Fruit fly (Drosophila melanogaster) whole organism, embryonic: ENCODE data around the gene CG12766.
A peak's percentile ranks its signal among the peaks of the same experiment; 100 is the strongest.

Experiments
- Asciz ChIP-seq: fragments of 200-800 bp; sonication (Bioruptor generic); optimal IDR thresholded peaks from 2 replicates; lab custom pipeline; 2017; ENCODE audit warnings: missing biosample characterization, mild to moderate bottlenecking, missing genetic modification characterization, missing genetic modification reagents
- Atf3 ChIP-seq: fragments of 200-800 bp; sonication (Bioruptor generic); optimal IDR thresholded peaks from 3 replicates; lab custom pipeline; 2016; ENCODE audit warnings: missing biosample characterization, missing genetic modification characterization
- B-H1 ChIP-seq: fragments of 200-800 bp; sonication (Bioruptor generic); IDR thresholded peaks from 3 replicates; pipeline ENCODE4 v1.3.6; 2022; ENCODE audit warnings: missing biosample characterization, missing genetic modification characterization
- Bgb ChIP-seq: fragments of 200-800 bp; sonication (Bioruptor generic); IDR thresholded peaks from 2 replicates; pipeline ENCODE4 v1.3.6; 2022; ENCODE audit warnings: missing biosample characterization, missing genetic modification characterization; ENCODE audit not compliant: partially characterized antibody
- CG10979 ChIP-seq: fragments of 200-800 bp; sonication (Bioruptor generic); optimal IDR thresholded peaks from 2 replicates; lab custom pipeline; 2018; ENCODE audit warnings: missing biosample characterization, mild to moderate bottlenecking, missing genetic modification characterization, moderate library complexity
- CG12769 ChIP-seq: fragments of 200-800 bp; sonication (Bioruptor generic); optimal IDR thresholded peaks from 2 replicates; lab custom pipeline; 2019; ENCODE audit warnings: missing biosample characterization, mild to moderate bottlenecking, missing genetic modification characterization, moderate library complexity
- CG13296 ChIP-seq: fragments of 200-800 bp; sonication (Bioruptor generic); optimal IDR thresholded peaks from 3 replicates; lab custom pipeline; 2018; ENCODE audit warnings: missing biosample characterization, mild to moderate bottlenecking, missing genetic modification characterization
- CG16815 ChIP-seq: fragments of 200-800 bp; sonication (Bioruptor generic); optimal IDR thresholded peaks from 3 replicates; lab custom pipeline; 2017; ENCODE audit warnings: missing biosample characterization, mild to moderate bottlenecking, missing genetic modification characterization
- CG16863 ChIP-seq: fragments of 200-800 bp; sonication (Bioruptor generic); optimal IDR thresholded peaks from 3 replicates; lab custom pipeline; 2016; ENCODE audit warnings: missing biosample characterization, missing genetic modification characterization
- CG1832 ChIP-seq: fragments of 200-800 bp; sonication (Bioruptor generic); optimal IDR thresholded peaks from 2 replicates; lab custom pipeline; 2017; ENCODE audit warnings: missing biosample characterization, mild to moderate bottlenecking, missing genetic modification characterization, inconsistent platforms
- CG2678 ChIP-seq: fragments of 200-800 bp; sonication (Bioruptor generic); optimal IDR thresholded peaks from 3 replicates; lab custom pipeline; 2019; ENCODE audit warnings: missing biosample characterization, mild to moderate bottlenecking, missing genetic modification characterization, moderate library complexity
- CG32772 ChIP-seq: fragments of 200-800 bp; sonication (Bioruptor generic); IDR thresholded peaks from 2 replicates; pipeline ENCODE4 v1.3.6; 2022; ENCODE audit warnings: missing biosample characterization, missing genetic modification characterization
- CG3407 ChIP-seq: fragments of 200-800 bp; sonication (Bioruptor generic); optimal IDR thresholded peaks from 2 replicates; lab custom pipeline; 2018; ENCODE audit warnings: missing biosample characterization, mild to moderate bottlenecking, missing genetic modification characterization
- CG4707 ChIP-seq: fragments of 200-800 bp; sonication (Bioruptor generic); optimal IDR thresholded peaks from 2 replicates; lab custom pipeline; 2018; ENCODE audit warnings: missing biosample characterization, mild to moderate bottlenecking, missing genetic modification characterization, moderate library complexity
- CG8281 ChIP-seq: fragments of 200-800 bp; sonication (Bioruptor generic); optimal IDR thresholded peaks from 2 replicates; lab custom pipeline; 2018; ENCODE audit warnings: missing biosample characterization, mild to moderate bottlenecking, missing genetic modification characterization, moderate library complexity
- CG9797 ChIP-seq: fragments of 200-800 bp; sonication (Bioruptor generic); optimal IDR thresholded peaks from 3 replicates; lab custom pipeline; 2018; ENCODE audit warnings: missing biosample characterization, mild to moderate bottlenecking, missing genetic modification characterization
- CoRest ChIP-seq: fragments of 200-800 bp; sonication (Bioruptor generic); optimal IDR thresholded peaks from 3 replicates; lab custom pipeline; 2018; ENCODE audit warnings: missing biosample characterization, mild to moderate bottlenecking, missing genetic modification characterization, moderate library complexity
- CrebB ChIP-seq: fragments of 200-800 bp; sonication (Bioruptor generic); optimal IDR thresholded peaks from 3 replicates; lab custom pipeline; 2018; ENCODE audit warnings: missing biosample characterization, mild to moderate bottlenecking, missing genetic modification characterization
- H2.0 ChIP-seq: fragments of 200-800 bp; sonication (Bioruptor generic); IDR thresholded peaks from 2 replicates; pipeline ENCODE4 v1.3.6; 2022; ENCODE audit warnings: missing biosample characterization, missing genetic modification characterization
- HHEX ChIP-seq: fragments of 200-800 bp; sonication (Bioruptor generic); optimal IDR thresholded peaks from 3 replicates; lab custom pipeline; 2017; ENCODE audit warnings: missing biosample characterization, mild to moderate bottlenecking, missing genetic modification characterization, missing genetic modification reagents
- HmgZ ChIP-seq: fragments of 200-800 bp; sonication (Bioruptor generic); optimal IDR thresholded peaks from 2 replicates; lab custom pipeline; 2018; ENCODE audit warnings: missing biosample characterization, mild to moderate bottlenecking, missing genetic modification characterization
- Hr39 ChIP-seq: fragments of >200 bp; optimal IDR thresholded peaks from 2 replicates; lab custom pipeline; 2017
- Hr51 ChIP-seq, 2 experiments: fragments of 200-800 bp; sonication (Bioruptor generic); optimal IDR thresholded peaks; 2 replicates in 1 of 2; 3 replicates in 1 of 2; lab custom pipeline; 2016 to 2018; ENCODE audit warnings: missing biosample characterization in 2 of 2, missing genetic modification characterization in 2 of 2, mild to moderate bottlenecking in 1 of 2, moderate library complexity in 1 of 2
- Lpt ChIP-seq: fragments of >200 bp; optimal IDR thresholded peaks from 2 replicates; lab custom pipeline; 2018; ENCODE audit warnings: missing biosample characterization, missing genetic modification characterization
- Med ChIP-seq: fragments of 200-800 bp; sonication (Bioruptor generic); peaks from one replicate; lab custom pipeline; 2016; ENCODE audit warnings: missing biosample characterization, missing genetic modification characterization, mild to moderate bottlenecking, inconsistent platforms, moderate library complexity
- NC2α ChIP-seq: fragments of 200-800 bp; sonication (Bioruptor generic); optimal IDR thresholded peaks from 2 replicates; lab custom pipeline; 2016; ENCODE audit warnings: missing biosample characterization, missing genetic modification characterization
- NK7.1 ChIP-seq: fragments of 200-800 bp; sonication (Bioruptor generic); optimal IDR thresholded peaks from 3 replicates; lab custom pipeline; 2016; ENCODE audit warnings: missing biosample characterization, missing genetic modification characterization
- Nf-YB ChIP-seq: fragments of 200-800 bp; sonication (Bioruptor generic); optimal IDR thresholded peaks from 3 replicates; lab custom pipeline; 2019; ENCODE audit warnings: missing biosample characterization, mild to moderate bottlenecking, missing genetic modification characterization, moderate library complexity
- Rfx ChIP-seq: fragments of 200-800 bp; sonication (Bioruptor generic); IDR thresholded peaks from 2 replicates; pipeline ENCODE4 v1.3.6; 2022; ENCODE audit warnings: missing biosample characterization, missing genetic modification characterization
- Ssrp ChIP-seq: fragments of 200-800 bp; sonication (Bioruptor generic); optimal IDR thresholded peaks from 2 replicates; lab custom pipeline; 2018; ENCODE audit warnings: missing biosample characterization, mild to moderate bottlenecking, missing genetic modification characterization, moderate library complexity
- ab ChIP-seq: fragments of 200-800 bp; sonication (Bioruptor generic); optimal IDR thresholded peaks from 2 replicates; lab custom pipeline; 2016; ENCODE audit warnings: missing biosample characterization, missing genetic modification characterization
- abd-A ChIP-seq: fragments of 200-800 bp; sonication (Bioruptor generic); optimal IDR thresholded peaks from 3 replicates; lab custom pipeline; 2019; ENCODE audit warnings: missing biosample characterization, mild to moderate bottlenecking, missing genetic modification characterization, moderate library complexity
- ase ChIP-seq: fragments of 200-800 bp; sonication (Bioruptor generic); IDR thresholded peaks from 3 replicates; pipeline ENCODE4 v1.3.6; 2022; ENCODE audit warnings: missing biosample characterization, missing genetic modification characterization
- ato ChIP-seq: fragments of 200-800 bp; sonication (Bioruptor generic); IDR thresholded peaks from 2 replicates; pipeline ENCODE4 v1.3.6; 2022; ENCODE audit warnings: missing biosample characterization, missing genetic modification characterization; ENCODE audit not compliant: partially characterized antibody
- bbx ChIP-seq: fragments of 200-800 bp; sonication (Bioruptor generic); IDR thresholded peaks from 2 replicates; pipeline ENCODE4 v1.3.6; 2022; ENCODE audit warnings: missing biosample characterization, missing genetic modification characterization; ENCODE audit not compliant: partially characterized antibody
- bigmax ChIP-seq: fragments of 200-800 bp; sonication (Bioruptor generic); optimal IDR thresholded peaks from 2 replicates; lab custom pipeline; 2018; ENCODE audit warnings: missing biosample characterization, mild to moderate bottlenecking, missing genetic modification characterization
- cato ChIP-seq: fragments of 200-800 bp; sonication (Bioruptor generic); optimal IDR thresholded peaks from 2 replicates; lab custom pipeline; 2016; ENCODE audit warnings: missing biosample characterization, missing genetic modification characterization, borderline replicate concordance
- disco-r ChIP-seq: fragments of 200-800 bp; sonication (Bioruptor generic); optimal IDR thresholded peaks from 2 replicates; lab custom pipeline; 2016; ENCODE audit warnings: missing biosample characterization, missing genetic modification characterization
- exex ChIP-seq: fragments of 200-800 bp; sonication (Bioruptor generic); optimal IDR thresholded peaks from 4 replicates; lab custom pipeline; 2018; ENCODE audit warnings: missing biosample characterization, mild to moderate bottlenecking, missing genetic modification characterization, moderate library complexity
- fu2 ChIP-seq: fragments of 200-800 bp; sonication (Bioruptor generic); optimal IDR thresholded peaks from 2 replicates; lab custom pipeline; 2016; ENCODE audit warnings: missing biosample characterization, missing genetic modification characterization
- lbe ChIP-seq: fragments of 200-800 bp; sonication (Bioruptor generic); optimal IDR thresholded peaks from 2 replicates; lab custom pipeline; 2016; ENCODE audit warnings: missing biosample characterization, mild to moderate bottlenecking, missing genetic modification characterization
- otp ChIP-seq: fragments of 200-800 bp; sonication (Bioruptor generic); IDR thresholded peaks from 3 replicates; pipeline ENCODE4, ENCODE4 v1.3.6; 2022; ENCODE audit warnings: missing biosample characterization, missing genetic modification characterization
- phol ChIP-seq: fragments of 200-800 bp; sonication (Bioruptor generic); optimal IDR thresholded peaks from 3 replicates; lab custom pipeline; 2018; ENCODE audit warnings: missing biosample characterization, mild to moderate bottlenecking, missing genetic modification characterization, moderate library complexity
- sens ChIP-seq: fragments of 200-800 bp; sonication (Bioruptor generic); peaks from one replicate; lab custom pipeline; 2016; ENCODE audit warnings: missing biosample characterization, missing genetic modification characterization
- sim ChIP-seq: fragments of 200-800 bp; sonication (Bioruptor generic); IDR thresholded peaks from 2 replicates; pipeline ENCODE4 v1.3.6; 2022; ENCODE audit warnings: missing biosample characterization, missing genetic modification characterization
- sqz ChIP-seq: fragments of 200-800 bp; sonication (Bioruptor generic); optimal IDR thresholded peaks from 3 replicates; lab custom pipeline; 2018; ENCODE audit warnings: missing biosample characterization, mild to moderate bottlenecking, missing genetic modification characterization
- sug ChIP-seq: fragments of 200-800 bp; optimal IDR thresholded peaks from 2 replicates; lab custom pipeline; 2019; ENCODE audit warnings: missing biosample characterization, mild to moderate bottlenecking, missing genetic modification characterization, moderate library complexity
- vfl ChIP-seq: fragments of 200-800 bp; sonication (Bioruptor generic); optimal IDR thresholded peaks from 2 replicates; lab custom pipeline; 2016; ENCODE audit warnings: missing biosample characterization, missing genetic modification characterization
- zfh1 ChIP-seq: fragments of 200-800 bp; sonication (Bioruptor generic); IDR thresholded peaks from 3 replicates; pipeline ENCODE4 v1.3.6; 2022; ENCODE audit warnings: missing biosample characterization, missing genetic modification characterization

CG12766 gene

DNA sequence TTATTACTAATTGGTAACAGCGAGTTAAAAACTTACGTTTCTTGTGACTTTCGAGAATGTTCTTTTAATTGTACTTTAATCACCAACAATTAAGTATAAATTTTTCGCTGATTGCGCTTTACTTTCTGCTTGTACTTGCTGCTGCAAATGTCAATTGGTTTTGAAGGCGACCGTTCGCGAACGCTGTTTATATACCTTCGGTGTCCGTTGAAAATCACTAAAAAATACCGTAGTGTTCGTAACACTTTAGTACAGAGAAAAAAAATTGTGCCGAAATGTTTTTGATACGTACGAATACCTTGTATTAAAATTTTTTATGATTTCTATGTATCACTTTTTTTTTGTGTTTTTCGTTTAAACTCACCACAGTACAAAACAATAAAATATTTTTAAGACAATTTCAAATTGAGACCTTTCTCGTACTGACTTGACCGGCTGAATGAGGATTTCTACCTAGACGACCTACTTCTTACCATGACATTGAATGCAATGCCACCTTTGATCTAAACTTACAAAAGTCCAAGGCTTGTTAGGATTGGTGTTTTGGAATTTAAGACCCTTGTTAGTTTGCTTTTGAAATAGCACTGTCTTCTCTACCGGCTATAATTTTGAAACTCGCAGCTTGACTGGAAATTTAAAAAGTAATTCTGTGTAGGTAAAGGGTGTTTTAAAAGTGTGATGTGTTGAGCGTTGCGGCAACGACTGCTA, 37.3 kb downstream of the CG12766 start, which contains the start of gene Ubi-p63E (continued):
- TF ChIP-seq CG9797 (peak; percentile 51), CG16863 (GFP tag; lab: Kevin White, UChicago) (peak; percentile 26), CoRest (tag; lab: Kevin White, UChicago) (peak; percentile 74), B-H1 (GFP tag; lab: Robert Waterston, UW) (no peak), CG8281 (tag; lab: Kevin White, UChicago) (peak; percentile 26), Med (GFP tag; lab: Kevin White, UChicago) (peak; percentile 92), bigmax (GFP tag; lab: Kevin White, UChicago) (peak; percentile 21), ato (no peak), CrebB (tag; lab: Kevin White, UChicago) (peak; percentile 48), ase (GFP tag; lab: Robert Waterston, UW) (no peak), HmgZ (tag; lab: Kevin White, UChicago) (peak; percentile 60), Atf3 (GFP tag; lab: Kevin White, UChicago) (peak; percentile 62), CG16815 (GFP tag; lab: Kevin White, UChicago) (peak; percentile 57), sens (GFP tag; lab: Kevin White, UChicago) (peak; percentile 94), otp (GFP tag; lab: Robert Waterston, UW) (no peak), Ssrp (peak; percentile 28), sqz (peak; percentile 74), Lpt (no peak), exex (tag; lab: Kevin White, UChicago) (peak; percentile 90), H2.0 (GFP tag; lab: Robert Waterston, UW) (no peak), HHEX (GFP tag; lab: Kevin White, UChicago) (peak; percentile 40), CG1832 (GFP tag; lab: Kevin White, UChicago) (no peak), cato (GFP tag; lab: Kevin White, UChicago) (peak; percentile 34), Bgb (GFP tag; lab: Robert Waterston, UW) (no peak), Hr51 (GFP tag; optimal IDR thresholded peaks at IDR 0.05; lab: Kevin White, UChicago) (peak; percentile 19 to 66), Hr39 (lab: Kevin White, UChicago) (no peak), sim (GFP tag; lab: Robert Waterston, UW) (no peak), sug (tag; lab: Kevin White, UChicago) (peak; percentile 12), CG10979 (peak; percentile 63), bbx (GFP tag; lab: Robert Waterston, UW) (no peak), CG2678 (peak; percentile 70), CG12769 (peak; percentile 35), ab (GFP tag; lab: Kevin White, UChicago) (peak; percentile 13), Nf-YB (GFP tag; lab: Kevin White, UChicago) (peak; percentile 35), CG32772 (GFP tag; lab: Robert Waterston, UW) (no peak), lbe (GFP tag; lab: Kevin White, UChicago) (peak; percentile 60), phol (tag; lab: Kevin White, UChicago) (peak; percentile 47), zfh1 (GFP tag; lab: Robert Waterston, UW) (no peak), abd-A (tag; lab: Kevin White, UChicago) (peak; percentile 85), disco-r (GFP tag; lab: Kevin White, UChicago) (peak; percentile 42), CG3407 (peak; percentile 22), CG4707 (peak; percentile 31), CG13296 (GFP tag; lab: Kevin White, UChicago) (peak; percentile 43), NC2α (peak; percentile 24), NK7.1 (peak; percentile 44), fu2 (GFP tag; lab: Kevin White, UChicago) (peak; percentile 70), vfl (GFP tag; lab: Kevin White, UChicago) (peak; percentile 42), Rfx (GFP tag; lab: Robert Waterston, UW) (no peak), Asciz (GFP tag; lab: Kevin White, UChicago) (peak; percentile 30)
